Fruit fly (Drosophila melanogaster): ENCODE data around the gene Fkbp39.
A peak's percentile ranks its signal among the peaks of the same experiment; 100 is the strongest.

Gene Fkbp39

dm6 chr3R:15319912-15320746 is 12.8 kb downstream of the Fkbp39 start, which contains the start of the genes CG6276 and CG44040 (continued):
- TF ChIP-seq Hsf (GFP tag; optimal IDR thresholded peaks at IDR 0.05) (peak; percentile 33), slp2 (GFP tag; optimal IDR thresholded peaks at IDR 0.05) (no peak)

DNA sequence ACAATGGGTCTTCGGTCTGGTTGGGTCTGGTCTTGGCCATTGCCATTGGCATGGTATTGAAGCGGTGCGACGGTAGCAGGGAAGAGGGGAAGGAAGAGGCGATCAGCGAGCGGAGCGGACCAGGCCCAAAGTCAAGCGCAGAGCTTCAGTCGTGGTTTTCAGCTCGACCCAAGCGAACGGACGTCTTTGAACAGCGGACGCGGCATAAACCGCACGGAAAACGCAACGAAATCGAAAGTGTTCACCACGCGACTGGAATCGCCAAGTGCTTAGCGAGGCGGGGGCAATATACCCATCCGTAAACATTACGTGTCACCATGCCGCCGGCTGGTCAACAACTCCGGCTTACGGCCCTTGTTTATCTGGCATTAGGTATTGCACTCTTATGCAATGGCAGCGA is 16.6 kb downstream of the Fkbp39 start, which contains the start of gene CG14866:
TSS of gene CG14866 (plus strand) at position 146 of the 400 bp plus-strand sequence.
- TF ChIP-seq vvl (GFP tag; IDR thresholded peaks at IDR 0.05): 0 out of 2 replicates have a peak, but pooled peaks have one; percentile 13
- TF ChIP-seq Pdp1 (GFP tag; optimal IDR thresholded peaks at IDR 0.05): peak in 1 of 2 experiments; percentile 15
- TF ChIP-seq CG4360 (GFP tag; IDR thresholded peaks at IDR 0.05): 0 out of 2 replicates have a peak, but pooled peaks have one; percentile 25
- TF ChIP-seq Lpt (GFP tag; optimal IDR thresholded peaks at IDR 0.05): no peak
- 0 out of 3 replicates have a peak, but pooled peaks have one; percentile 29 for TF ChIP-seq HLH4C (GFP tag; IDR thresholded peaks at IDR 0.05; ENCODE audit: partially characterized antibody)
- peak; percentile 95 for TF ChIP-seq CG8359 (GFP tag; optimal IDR thresholded peaks at IDR 0.05; ENCODE audit: borderline replicate concordance)
- no peak for TF ChIP-seq CG12299 (tag; optimal IDR thresholded peaks at IDR 0.05)
- no peak for TF ChIP-seq insv (GFP tag; optimal IDR thresholded peaks at IDR 0.05)
- no peak for TF ChIP-seq wdn (GFP tag; IDR thresholded peaks at IDR 0.05)
- TF ChIP-seq ATbp (GFP tag; optimal IDR thresholded peaks at IDR 0.05): no peak
- TF ChIP-seq ci (GFP tag; IDR thresholded peaks at IDR 0.05): 0 out of 3 replicates have a peak, but pooled peaks have one; percentile 15
- TF ChIP-seq gcm2 (GFP tag; optimal IDR thresholded peaks at IDR 0.05): no peak
- TF ChIP-seq nerfin-2 (GFP tag; IDR thresholded peaks at IDR 0.05; ENCODE audit: partially characterized antibody): no peak
- 0 out of 2 replicates have a peak, but pooled peaks have one; percentile 12 for TF ChIP-seq CG32532 (GFP tag; IDR thresholded peaks at IDR 0.05)
- TF ChIP-seq Blimp-1 (GFP tag; optimal IDR thresholded peaks at IDR 0.05): peak; percentile 85
- peak; percentile 8; the same call in 1 of the 2 replicates for TF ChIP-seq HLH3B (GFP tag; IDR thresholded peaks at IDR 0.05)
- 0 out of 2 replicates have a peak, but pooled peaks have one; percentile 7 for TF ChIP-seq Nf-YA (GFP tag; IDR thresholded peaks at IDR 0.05)
- no peak for TF ChIP-seq chif (GFP tag; optimal IDR thresholded peaks at IDR 0.05)
- TF ChIP-seq CG17802 (tag; optimal IDR thresholded peaks at IDR 0.05): no peak
- peak; percentile 14 for TF ChIP-seq CG10543 (GFP tag; optimal IDR thresholded peaks at IDR 0.05)
- peak; percentile 29; the same call in 1 of the 3 replicates for TF ChIP-seq CG34422 (GFP tag; IDR thresholded peaks at IDR 0.05)
- 0 out of 2 replicates have a peak, but pooled peaks have one; percentile 2 for TF ChIP-seq Drgx (GFP tag; IDR thresholded peaks at IDR 0.05)
- TF ChIP-seq z (GFP tag; IDR thresholded peaks at IDR 0.05): no peak
- peak; percentile 12; the same call in 1 of the 2 replicates for TF ChIP-seq MBD-R2 (GFP tag; IDR thresholded peaks at IDR 0.05)
- peak; percentile 41; the same call in 1 of the 2 replicates for TF ChIP-seq crol (GFP tag; IDR thresholded peaks at IDR 0.05)
- TF ChIP-seq stc (GFP tag; IDR thresholded peaks at IDR 0.05): 0 out of 2 replicates have a peak, but pooled peaks have one; percentile 6

DNA sequence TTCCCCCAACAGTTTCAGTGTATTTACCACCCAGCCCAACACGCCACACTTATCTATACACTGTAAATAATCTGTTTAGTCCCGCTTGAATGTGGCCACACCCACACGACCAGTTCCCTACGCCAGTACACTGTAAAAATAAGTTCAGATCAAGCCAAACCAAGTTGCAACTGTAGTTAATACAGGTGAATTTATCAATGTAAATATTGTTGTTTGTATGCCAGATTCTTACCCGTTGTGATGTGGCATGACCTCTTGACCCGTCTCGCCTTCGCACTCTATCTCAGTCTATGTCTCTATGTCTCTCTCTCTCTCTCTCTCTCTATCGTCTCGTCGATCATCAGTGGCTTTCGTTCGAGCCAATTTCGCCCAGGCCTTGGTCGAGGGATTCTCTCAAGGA is 19.1 kb downstream of the Fkbp39 start:
- no peak for TF ChIP-seq CG2875 (GFP tag; optimal IDR thresholded peaks at IDR 0.05)
- no peak for TF ChIP-seq otp (GFP tag; IDR thresholded peaks at IDR 0.05)
- TF ChIP-seq Gsc (GFP tag; IDR thresholded peaks at IDR 0.05): no peak
- TF ChIP-seq CG12155 (GFP tag; optimal IDR thresholded peaks at IDR 0.05): no peak
- TF ChIP-seq Hr78 (GFP tag; optimal IDR thresholded peaks at IDR 0.05): peak in 1 of 2 experiments; percentile 96
- TF ChIP-seq repo (GFP tag; optimal IDR thresholded peaks at IDR 0.05): no peak
- TF ChIP-seq run (tag; optimal IDR thresholded peaks at IDR 0.05): no peak
- no peak for TF ChIP-seq her (GFP tag; optimal IDR thresholded peaks at IDR 0.05)
- TF ChIP-seq ttk (GFP tag; IDR thresholded peaks at IDR 0.05): no peak
- peak; percentile 22 for TF ChIP-seq Med (GFP tag)
- peak; percentile 28 for TF ChIP-seq zf30C (GFP tag; optimal IDR thresholded peaks at IDR 0.05)
- no peak for TF ChIP-seq unpg (GFP tag; optimal IDR thresholded peaks at IDR 0.05)
- no peak for TF ChIP-seq B-H1 (GFP tag; IDR thresholded peaks at IDR 0.05)
- TF ChIP-seq CG9797 (GFP tag; optimal IDR thresholded peaks at IDR 0.05): no peak
- no peak for TF ChIP-seq CG10147 (GFP tag; optimal IDR thresholded peaks at IDR 0.05)
- no peak for TF ChIP-seq CG7839 (tag; optimal IDR thresholded peaks at IDR 0.05)
- TF ChIP-seq ewg (GFP tag; optimal IDR thresholded peaks at IDR 0.05): no peak
- no peak for TF ChIP-seq Doc2 (GFP tag; IDR thresholded peaks at IDR 0.05)
- peak; percentile 22 for TF ChIP-seq CG1832 (GFP tag; optimal IDR thresholded peaks at IDR 0.05)

Measured in whole organism, embryonic.